Worm (Caenorhabditis elegans) whole organism, L4 larva: ENCODE results near the gene elt-6.

Source experiments
- F49E8.2 ChIP-seq: sonication (generic microtip); optimal IDR thresholded peaks from 2 replicates; lab custom pipeline; 2016; ENCODE audit warnings: missing compliant biosample characterization, mild to moderate bottlenecking, missing genetic modification characterization, borderline replicate concordance
- R02D3.7 ChIP-seq: fragments of 150-350 bp; sonication (generic microtip); optimal IDR thresholded peaks from 3 replicates; lab custom pipeline; 2014; ENCODE audit warnings: missing biosample characterization, missing genetic modification characterization
- Y5F2A.4 ChIP-seq: fragments of 200-800 bp; sonication (Bioruptor generic); optimal IDR thresholded peaks from 2 replicates; lab custom pipeline; 2018; ENCODE audit warnings: mild to moderate bottlenecking, missing genetic modification characterization, missing compliant biosample characterization
- Y75B8A.6 ChIP-seq: fragments of 200-800 bp; sonication (Bioruptor generic); IDR thresholded peaks from 2 replicates; pipeline ENCODE4 v1.3.6; 2022; ENCODE audit warnings: missing genetic modification reagents, missing genetic modification characterization, missing compliant biosample characterization
- dmd-6 ChIP-seq: fragments of 200-800 bp; sonication (Bioruptor generic); IDR thresholded peaks from 2 replicates; pipeline ENCODE4 v1.3.6; 2022; ENCODE audit warnings: missing genetic modification reagents, missing genetic modification characterization, missing compliant biosample characterization
- fos-1 ChIP-seq: fragments of 150-350 bp; optimal IDR thresholded peaks from 2 replicates; lab custom pipeline; 2014; ENCODE audit warnings: missing biosample characterization, missing genetic modification characterization
- jun-1 ChIP-seq: fragments of 150-350 bp; optimal IDR thresholded peaks from 2 replicates; lab custom pipeline; 2014; ENCODE audit warnings: missing biosample characterization, missing genetic modification reagents, missing genetic modification characterization
- lin-13 ChIP-seq: fragments of 150-350 bp; optimal IDR thresholded peaks from 2 replicates; lab custom pipeline; 2014; ENCODE audit warnings: missing biosample characterization, missing genetic modification reagents, missing genetic modification characterization
- nhr-6 ChIP-seq: fragments of 150-350 bp; optimal IDR thresholded peaks from 2 replicates; lab custom pipeline; 2014; ENCODE audit warnings: missing biosample characterization, missing genetic modification characterization
- zfp-3 ChIP-seq: fragments of 200-800 bp; sonication (Bioruptor generic); conservative IDR thresholded peaks from 2 replicates; pipeline ENCODE4 v1.3.6; 2022; ENCODE audit warnings: missing genetic modification reagents, missing genetic modification characterization, missing compliant biosample characterization
- ztf-11 ChIP-seq: fragments of 150-350 bp; optimal IDR thresholded peaks from 2 replicates; lab custom pipeline; 2014; ENCODE audit warnings: missing biosample characterization, missing genetic modification characterization

ce11 chrIV:1904072-1904671 lies 13.6 kb upstream of the elt-6 start:
- no peak for TF ChIP-seq jun-1 (tag; lab: Kevin White, UChicago)
- TF ChIP-seq F49E8.2 (tag; lab: Kevin White, UChicago), result no peak
- no peak for TF ChIP-seq lin-13
- no peak for TF ChIP-seq Y75B8A.6 (GFP tag; lab: Robert Waterston, UW)
- no peak for TF ChIP-seq zfp-3 (GFP tag; lab: Robert Waterston, UW)
- no peak for TF ChIP-seq fos-1
- TF ChIP-seq R02D3.7 (tag; lab: Kevin White, UChicago), result no peak
- no peak for TF ChIP-seq Y5F2A.4 (GFP tag; lab: Kevin White, UChicago)
- TF ChIP-seq nhr-6 (tag; lab: Kevin White, UChicago), result no peak
- no peak for TF ChIP-seq ztf-11 (tag; lab: Kevin White, UChicago)
- TF ChIP-seq dmd-6 (GFP tag; lab: Robert Waterston, UW), result no peak
